Fruit fly (Drosophila melanogaster) whole organism, embryonic: ENCODE results near the gene Gycalpha99B.

Experiments
- Adf1 ChIP-seq: fragments of 200-800 bp; sonication (Bioruptor generic); IDR thresholded peaks from 2 replicates; pipeline ENCODE4 v1.3.6; 2022; ENCODE audit warnings: missing biosample characterization, missing genetic modification characterization
- Atf-2 ChIP-seq: fragments of 200-800 bp; sonication (Bioruptor generic); optimal IDR thresholded peaks from 2 replicates; lab custom pipeline; 2016; ENCODE audit warnings: missing biosample characterization, missing genetic modification characterization
- CG11560 ChIP-seq: fragments of 200-800 bp; sonication (Bioruptor generic); IDR thresholded peaks from 3 replicates; pipeline ENCODE4 v1.3.6; 2022; ENCODE audit warnings: missing biosample characterization, missing genetic modification characterization
- CG13296 ChIP-seq: fragments of 200-800 bp; sonication (Bioruptor generic); optimal IDR thresholded peaks from 3 replicates; lab custom pipeline; 2018; ENCODE audit warnings: missing biosample characterization, mild to moderate bottlenecking, missing genetic modification characterization
- CG1602 ChIP-seq: fragments of 200-800 bp; sonication (Bioruptor generic); optimal IDR thresholded peaks from 3 replicates; lab custom pipeline; 2016; ENCODE audit warnings: missing biosample characterization, missing genetic modification characterization
- CG17385 ChIP-seq: fragments of 200-800 bp; sonication (Bioruptor generic); optimal IDR thresholded peaks from 3 replicates; lab custom pipeline; 2018; ENCODE audit warnings: missing biosample characterization, mild to moderate bottlenecking, missing genetic modification characterization
- CG2712 ChIP-seq: fragments of 200-800 bp; optimal IDR thresholded peaks from 3 replicates; lab custom pipeline; 2019; ENCODE audit warnings: missing biosample characterization, mild to moderate bottlenecking, missing genetic modification characterization, moderate library complexity
- CG32772 ChIP-seq: fragments of 200-800 bp; sonication (Bioruptor generic); IDR thresholded peaks from 2 replicates; pipeline ENCODE4 v1.3.6; 2022; ENCODE audit warnings: missing biosample characterization, missing genetic modification characterization
- CG4282 ChIP-seq: fragments of 200-800 bp; sonication (Bioruptor generic); optimal IDR thresholded peaks from 2 replicates; lab custom pipeline; 2016; ENCODE audit warnings: missing biosample characterization, missing genetic modification characterization
- CG4404 ChIP-seq: fragments of 200-800 bp; sonication (Bioruptor generic); IDR thresholded peaks from 2 replicates; pipeline ENCODE4 v1.3.6; 2022; ENCODE audit warnings: missing biosample characterization, missing genetic modification characterization
- CG4617 ChIP-seq: fragments of 200-800 bp; sonication (Bioruptor generic); optimal IDR thresholded peaks from 3 replicates; lab custom pipeline; 2016; ENCODE audit warnings: missing biosample characterization, missing genetic modification characterization, borderline replicate concordance
- CG6689 ChIP-seq: fragments of 200-800 bp; sonication (Bioruptor generic); IDR thresholded peaks from 2 replicates; pipeline ENCODE4 v1.3.6; 2022; ENCODE audit warnings: missing biosample characterization, missing genetic modification characterization
- CG7556 ChIP-seq: fragments of 200-800 bp; sonication (Bioruptor generic); optimal IDR thresholded peaks from 2 replicates; lab custom pipeline; 2017; ENCODE audit warnings: missing biosample characterization, mild to moderate bottlenecking, missing genetic modification characterization
- CG7839 ChIP-seq: fragments of 200-800 bp; sonication (Bioruptor generic); optimal IDR thresholded peaks from 3 replicates; lab custom pipeline; 2018; ENCODE audit warnings: missing biosample characterization, mild to moderate bottlenecking, missing genetic modification characterization, moderate library complexity
- CG8388 ChIP-seq: fragments of 200-800 bp; sonication (Bioruptor generic); optimal IDR thresholded peaks from 2 replicates; lab custom pipeline; 2019; ENCODE audit warnings: missing biosample characterization, mild to moderate bottlenecking, missing genetic modification characterization, moderate library complexity
- CG9797 ChIP-seq: fragments of 200-800 bp; sonication (Bioruptor generic); optimal IDR thresholded peaks from 3 replicates; lab custom pipeline; 2018; ENCODE audit warnings: missing biosample characterization, mild to moderate bottlenecking, missing genetic modification characterization
- CG9876 ChIP-seq: fragments of 200-800 bp; sonication (Bioruptor generic); optimal IDR thresholded peaks from 2 replicates; lab custom pipeline; 2016; ENCODE audit warnings: missing biosample characterization, missing genetic modification characterization
- Chrac-16 ChIP-seq: fragments of 200-800 bp; sonication (Bioruptor generic); optimal IDR thresholded peaks from 3 replicates; lab custom pipeline; 2016; ENCODE audit warnings: missing biosample characterization, missing genetic modification characterization
- Dip2 ChIP-seq: fragments of 200-800 bp; sonication (Bioruptor generic); IDR thresholded peaks from 2 replicates; pipeline ENCODE4 v1.3.6; 2022; ENCODE audit warnings: missing biosample characterization, missing genetic modification characterization
- HmgZ ChIP-seq: fragments of 200-800 bp; sonication (Bioruptor generic); optimal IDR thresholded peaks from 2 replicates; lab custom pipeline; 2018; ENCODE audit warnings: missing biosample characterization, mild to moderate bottlenecking, missing genetic modification characterization
- Hr39 ChIP-seq: fragments of >200 bp; optimal IDR thresholded peaks from 2 replicates; lab custom pipeline; 2017
- Hsf ChIP-seq: fragments of 200-800 bp; sonication (Bioruptor generic); optimal IDR thresholded peaks from 3 replicates; lab custom pipeline; 2016; ENCODE audit warnings: missing biosample characterization, missing genetic modification characterization
- Nf-YB ChIP-seq: fragments of 200-800 bp; sonication (Bioruptor generic); optimal IDR thresholded peaks from 3 replicates; lab custom pipeline; 2019; ENCODE audit warnings: missing biosample characterization, mild to moderate bottlenecking, missing genetic modification characterization, moderate library complexity
- Nf-YC ChIP-seq: fragments of 200-800 bp; optimal IDR thresholded peaks from 3 replicates; lab custom pipeline; 2019; ENCODE audit warnings: missing biosample characterization, mild to moderate bottlenecking, missing genetic modification characterization, moderate library complexity
- Opbp ChIP-seq: fragments of 200-800 bp; sonication (Bioruptor generic); IDR thresholded peaks from 3 replicates; pipeline ENCODE4 v1.3.6; 2022; ENCODE audit warnings: missing biosample characterization, missing genetic modification characterization; ENCODE audit not compliant: partially characterized antibody
- Ravus ChIP-seq: fragments of 200-800 bp; sonication (Bioruptor generic); IDR thresholded peaks from 2 replicates; pipeline ENCODE4 v1.3.6; 2022; ENCODE audit warnings: missing biosample characterization, missing genetic modification characterization
- Spps ChIP-seq: fragments of 200-800 bp; sonication (Bioruptor generic); optimal IDR thresholded peaks from 2 replicates; lab custom pipeline; 2018; ENCODE audit warnings: missing biosample characterization, mild to moderate bottlenecking, missing genetic modification characterization
- Trl ChIP-seq, 3 experiments: fragments of >200 bp in 2 of 3; fragments of 200-800 bp in 1 of 3; sonication (Bioruptor generic) in 1 of 3; optimal IDR thresholded peaks; 2 replicates in 1 of 3; 3 replicates in 2 of 3; lab custom pipeline; 2016 to 2017; ENCODE audit warnings: missing biosample characterization in 1 of 3, missing genetic modification characterization in 1 of 3
- cg ChIP-seq: fragments of 200-800 bp; sonication (Bioruptor generic); optimal IDR thresholded peaks from 3 replicates; lab custom pipeline; 2019; ENCODE audit warnings: missing biosample characterization, mild to moderate bottlenecking, missing genetic modification characterization, moderate library complexity
- chinmo ChIP-seq: fragments of 200-800 bp; sonication (Bioruptor generic); IDR thresholded peaks from 4 replicates; pipeline ENCODE4 v1.3.6; 2022; ENCODE audit warnings: missing biosample characterization, missing genetic modification characterization; ENCODE audit not compliant: partially characterized antibody
- chn ChIP-seq: fragments of 200-800 bp; sonication (Bioruptor generic); optimal IDR thresholded peaks from 2 replicates; lab custom pipeline; 2016; ENCODE audit warnings: missing biosample characterization, missing genetic modification characterization
- da ChIP-seq: fragments of 200-800 bp; sonication (Bioruptor generic); optimal IDR thresholded peaks from 2 replicates; lab custom pipeline; 2016; ENCODE audit warnings: missing biosample characterization, missing genetic modification characterization
- dmrt99B ChIP-seq: fragments of 200-800 bp; sonication (Bioruptor generic); optimal IDR thresholded peaks from 2 replicates; lab custom pipeline; 2018; ENCODE audit warnings: missing biosample characterization, mild to moderate bottlenecking, missing genetic modification characterization, moderate library complexity
- gt ChIP-seq: fragments of 200-800 bp; sonication (Bioruptor generic); IDR thresholded peaks from 2 replicates; pipeline ENCODE4 v1.3.6; 2022; ENCODE audit warnings: missing biosample characterization, missing genetic modification characterization
- hbn ChIP-seq: fragments of 200-800 bp; sonication (Bioruptor generic); IDR thresholded peaks from 2 replicates; pipeline ENCODE4 v1.3.6; 2022; ENCODE audit warnings: missing biosample characterization, missing genetic modification characterization; ENCODE audit not compliant: partially characterized antibody
- klu ChIP-seq: fragments of 200-800 bp; sonication (Bioruptor generic); IDR thresholded peaks from 2 replicates; pipeline ENCODE4 v1.3.6; 2022; ENCODE audit warnings: missing biosample characterization, missing genetic modification characterization
- kni ChIP-seq: fragments of 200-800 bp; sonication (Bioruptor generic); optimal IDR thresholded peaks from 3 replicates; lab custom pipeline; 2017; ENCODE audit warnings: mild to moderate bottlenecking, missing biosample characterization, missing genetic modification reagents, missing genetic modification characterization
- maf-S ChIP-seq: fragments of 200-800 bp; sonication (Bioruptor generic); optimal IDR thresholded peaks from 2 replicates; lab custom pipeline; 2016; ENCODE audit warnings: missing biosample characterization, missing genetic modification characterization
- nerfin-2 ChIP-seq: fragments of 200-800 bp; sonication (Bioruptor generic); IDR thresholded peaks from 2 replicates; pipeline ENCODE4 v1.3.6; 2022; ENCODE audit warnings: missing biosample characterization, missing genetic modification characterization; ENCODE audit not compliant: partially characterized antibody
- phol ChIP-seq: fragments of 200-800 bp; sonication (Bioruptor generic); optimal IDR thresholded peaks from 3 replicates; lab custom pipeline; 2018; ENCODE audit warnings: missing biosample characterization, mild to moderate bottlenecking, missing genetic modification characterization, moderate library complexity
- prd ChIP-seq, 3 experiments: fragments of >200 bp in 2 of 3; fragments of 200-800 bp in 1 of 3; sonication (Bioruptor generic) in 1 of 3; optimal IDR thresholded peaks in 2 of 3; IDR thresholded peaks in 1 of 3; 2 replicates in 2 of 3; 3 replicates in 1 of 3; pipeline versions ENCODE4 v1.3.6 to Lab custom; 2017 to 2022; ENCODE audit warnings: missing biosample characterization in 1 of 3, missing genetic modification characterization in 1 of 3
- psq ChIP-seq: fragments of 200-800 bp; sonication (Bioruptor generic); optimal IDR thresholded peaks from 2 replicates; lab custom pipeline; 2017; ENCODE audit warnings: missing biosample characterization, missing genetic modification characterization
- rib ChIP-seq: fragments of 200-800 bp; sonication (Bioruptor generic); IDR thresholded peaks from 2 replicates; pipeline ENCODE4 v1.3.6; 2022; ENCODE audit warnings: missing biosample characterization, missing genetic modification characterization
- sens ChIP-seq: fragments of 200-800 bp; sonication (Bioruptor generic); peaks from one replicate; lab custom pipeline; 2016; ENCODE audit warnings: missing biosample characterization, missing genetic modification characterization
- sens-2 ChIP-seq: fragments of 200-800 bp; sonication (Bioruptor generic); IDR thresholded peaks from 2 replicates; pipeline ENCODE4 v1.3.6; 2022; ENCODE audit warnings: missing biosample characterization, missing genetic modification characterization
- tup ChIP-seq: fragments of 200-800 bp; sonication (Bioruptor generic); optimal IDR thresholded peaks from 2 replicates; lab custom pipeline; 2016; ENCODE audit warnings: missing biosample characterization, mild to moderate bottlenecking, missing genetic modification characterization, moderate library complexity
- vvl ChIP-seq: fragments of 200-800 bp; sonication (Bioruptor generic); IDR thresholded peaks from 2 replicates; pipeline ENCODE4 v1.3.6; 2022; ENCODE audit warnings: missing biosample characterization, missing genetic modification characterization
- zen ChIP-seq: fragments of 200-800 bp; sonication (Bioruptor generic); optimal IDR thresholded peaks from 3 replicates; lab custom pipeline; 2018; ENCODE audit warnings: missing biosample characterization, mild to moderate bottlenecking, missing genetic modification characterization, moderate library complexity
- zfh1 ChIP-seq: fragments of 200-800 bp; sonication (Bioruptor generic); IDR thresholded peaks from 3 replicates; pipeline ENCODE4 v1.3.6; 2022; ENCODE audit warnings: missing biosample characterization, missing genetic modification characterization

The Gycalpha99B gene

dm6 chr3R:29725577-29726240, 43.4 kb downstream of the Gycalpha99B start, which contains the start of gene Kul (continued):
- TF ChIP-seq CG8388 (GFP tag; lab: Kevin White, UChicago) (no peak), CG4404 (GFP tag; lab: Robert Waterston, UW) (no peak), Atf-2 (GFP tag; lab: Kevin White, UChicago) (no peak), CG4282 (GFP tag; lab: Kevin White, UChicago) (peak; percentile 93), phol (tag; lab: Kevin White, UChicago) (peak; percentile 37), CG4617 (GFP tag; lab: Kevin White, UChicago) (peak; percentile 5), CG2712 (no peak), da (no peak), psq (GFP tag; lab: Kevin White, UChicago) (no peak), nerfin-2 (GFP tag; lab: Robert Waterston, UW) (no peak), Hsf (GFP tag; lab: Kevin White, UChicago) (no peak), CG13296 (GFP tag; lab: Kevin White, UChicago) (no peak), Chrac-16 (GFP tag; lab: Kevin White, UChicago) (peak; percentile 1), CG32772 (GFP tag; lab: Robert Waterston, UW) (peak; percentile 72), CG9876 (GFP tag; lab: Kevin White, UChicago) (no peak), kni (GFP tag; lab: Kevin White, UChicago) (no peak), CG7839 (tag; lab: Kevin White, UChicago) (no peak), Opbp (GFP tag; lab: Robert Waterston, UW) (peak; percentile 63; the same call in 2 of the 3 replicates), CG11560 (no peak), dmrt99B (tag; lab: Kevin White, UChicago) (no peak), zfh1 (GFP tag; lab: Robert Waterston, UW) (peak; percentile 64), Dip2 (GFP tag; lab: Robert Waterston, UW) (no peak), klu (GFP tag; lab: Robert Waterston, UW) (no peak), Hr39 (lab: Kevin White, UChicago) (no peak), CG9797 (GFP tag; lab: Kevin White, UChicago) (peak; percentile 77), Ravus (GFP tag; lab: Robert Waterston, UW) (no peak), HmgZ (tag; lab: Kevin White, UChicago) (peak; percentile 48), sens-2 (no peak), CG1602 (GFP tag; lab: Kevin White, UChicago) (no peak), CG7556 (GFP tag; lab: Kevin White, UChicago) (no peak)

dm6 chr3R:29726277-29726676, 44.0 kb downstream of the Gycalpha99B start:
- TF ChIP-seq Trl (optimal IDR thresholded peaks at IDR 0.05; lab: Kevin White, UChicago) (peak; percentile 33 to 53), Trl (GFP tag; optimal IDR thresholded peaks at IDR 0.05; lab: Kevin White, UChicago) (no peak), tup (no peak), CG6689 (no peak), Nf-YC (tag; lab: Kevin White, UChicago) (peak; percentile 75), zen (peak; percentile 49), Nf-YB (GFP tag; lab: Kevin White, UChicago) (peak; percentile 76), Spps (tag; lab: Kevin White, UChicago) (no peak), chinmo (0 out of 4 replicates have a peak, but pooled peaks have one; percentile 52), CG17385 (GFP tag; lab: Kevin White, UChicago) (peak; percentile 76), Adf1 (GFP tag; lab: Robert Waterston, UW) (no peak), vvl (peak; percentile 38; the same call in 1 of the 2 replicates), hbn (GFP tag; lab: Robert Waterston, UW) (no peak), maf-S (GFP tag; lab: Kevin White, UChicago) (no peak), chn (GFP tag; lab: Kevin White, UChicago) (no peak), cg (GFP tag; lab: Kevin White, UChicago) (peak; percentile 67), prd (optimal IDR thresholded peaks at IDR 0.05; lab: Kevin White, UChicago) (no peak), prd (GFP tag; IDR thresholded peaks at IDR 0.05; lab: Robert Waterston, UW) (no peak), sens (GFP tag; lab: Kevin White, UChicago) (peak; percentile 26), gt (GFP tag; lab: Robert Waterston, UW) (no peak), rib (GFP tag; lab: Robert Waterston, UW) (no peak)
